Worm (Caenorhabditis elegans) whole organism, early embryonic: ENCODE results near the gene Y55D5A.1.

ENCODE experiments used
- B0310.2 ChIP-seq: sonication (generic microtip); optimal IDR thresholded peaks from 2 replicates; lab custom pipeline; 2016; ENCODE audit warnings: mild to moderate bottlenecking, missing genetic modification characterization, missing compliant biosample characterization
- aly-1 ChIP-seq: sonication (generic microtip); optimal IDR thresholded peaks from 2 replicates; lab custom pipeline; 2016; ENCODE audit warnings: missing genetic modification characterization, missing compliant biosample characterization
- ama-1 ChIP-seq: fragments of 150-350 bp; optimal IDR thresholded peaks from 2 replicates; lab custom pipeline; 2014
- ceh-13 ChIP-seq: fragments of 200-800 bp; sonication (Bioruptor generic); optimal IDR thresholded peaks from 2 replicates; lab custom pipeline; 2018; ENCODE audit warnings: mild to moderate bottlenecking, missing genetic modification characterization, missing compliant biosample characterization
- ceh-36 ChIP-seq: sonication (generic microtip); optimal IDR thresholded peaks from 2 replicates; lab custom pipeline; 2016; ENCODE audit warnings: missing genetic modification characterization, inconsistent platforms, missing compliant biosample characterization
- flt-1 ChIP-seq: fragments of 200-800 bp; sonication (Bioruptor generic); IDR thresholded peaks from 2 replicates; pipeline ENCODE4 v1.3.6; 2022; ENCODE audit warnings: missing genetic modification characterization, missing compliant biosample characterization
- hmbx-1 ChIP-seq: sonication (generic microtip); optimal IDR thresholded peaks from 2 replicates; lab custom pipeline; 2016; ENCODE audit warnings: mild to moderate bottlenecking, missing genetic modification characterization, missing compliant biosample characterization
- scrt-1 ChIP-seq: fragments of 200-800 bp; sonication (Bioruptor generic); IDR thresholded peaks from 2 replicates; pipeline ENCODE4 v1.3.6; 2022; ENCODE audit warnings: missing genetic modification characterization, missing compliant biosample characterization
- sea-1 ChIP-seq: fragments of 200-800 bp; sonication (Bioruptor generic); conservative IDR thresholded peaks from 2 replicates; pipeline ENCODE4 v1.3.6; 2022; ENCODE audit warnings: missing genetic modification characterization, missing compliant biosample characterization
- tbx-11 ChIP-seq: fragments of 200-800 bp; sonication (Bioruptor generic); IDR thresholded peaks from 2 replicates; pipeline ENCODE4 v1.3.6; 2022; ENCODE audit warnings: missing genetic modification characterization, missing compliant biosample characterization
- tbx-37 ChIP-seq: fragments of 200-800 bp; sonication (Bioruptor generic); conservative IDR thresholded peaks from 2 replicates; pipeline ENCODE4 v1.3.6; 2022; ENCODE audit warnings: missing genetic modification reagents, missing genetic modification characterization, missing compliant biosample characterization
- tra-4 ChIP-seq: sonication (generic microtip); optimal IDR thresholded peaks from 2 replicates; lab custom pipeline; 2017; ENCODE audit warnings: missing genetic modification characterization, missing compliant biosample characterization

ce11 chrIII:2946101-2946500 lies 36.1 kb upstream of the Y55D5A.1 start, which contains the start of gene H05C05.4:
- TF ChIP-seq ama-1: no peak
- no peak for TF ChIP-seq tbx-11 (GFP tag; lab: Robert Waterston, UW)
- TF ChIP-seq tra-4 (tag; lab: Kevin White, UChicago): no peak
- no peak for TF ChIP-seq tbx-37 (GFP tag; lab: Robert Waterston, UW)
- no peak for TF ChIP-seq B0310.2 (tag; lab: Kevin White, UChicago)
- no peak for TF ChIP-seq hmbx-1
- TF ChIP-seq scrt-1: no peak
- no peak for TF ChIP-seq ceh-13 (GFP tag; lab: Kevin White, UChicago)
- no peak for TF ChIP-seq flt-1 (GFP tag; lab: Robert Waterston, UW)
- TF ChIP-seq ceh-36 (tag; lab: Kevin White, UChicago): no peak
- TF ChIP-seq aly-1 (tag; lab: Kevin White, UChicago): no peak
- TF ChIP-seq sea-1: no peak
